Fruit fly (Drosophila melanogaster): ENCODE measurements around the gene CG33322.
A peak's percentile ranks its signal among the peaks of the same experiment; 100 is the strongest.

- TF ChIP-seq psq (optimal IDR thresholded peaks at IDR 0.05) = peak; percentile 99
- TF ChIP-seq insv (optimal IDR thresholded peaks at IDR 0.05) = no peak
- no peak for TF ChIP-seq Sin3A (optimal IDR thresholded peaks at IDR 0.05)
- TF ChIP-seq ttk (optimal IDR thresholded peaks at IDR 0.05) = no peak
Observed at dm6 chr2L:20787271-20787791, 28.7 kb downstream of the CG33322 start, which contains the start of gene Pomp.

Measured in Kc167 (cell line).